Fruit fly (Drosophila melanogaster): ENCODE measurements around the gene CG17746.

The CG17746 gene

DNA sequence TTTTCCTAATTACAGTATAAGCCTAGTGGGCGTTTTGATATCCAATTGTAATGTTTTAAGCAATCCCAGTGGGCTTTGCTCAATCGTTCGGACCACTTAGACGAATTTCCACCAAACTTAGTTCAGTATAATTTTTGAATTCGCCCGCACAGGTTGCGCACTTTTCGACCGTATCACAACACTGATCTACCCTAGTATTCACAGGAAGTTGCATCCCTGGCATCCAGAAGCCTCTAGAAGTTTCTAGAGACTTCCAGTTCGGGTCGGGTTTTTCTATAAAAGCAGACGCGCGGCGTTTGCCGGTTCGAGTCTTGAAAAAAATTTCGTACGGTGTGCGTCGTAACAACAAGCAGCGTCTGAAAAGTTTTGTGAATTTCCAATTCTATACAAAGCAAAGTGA lies 46.5 kb downstream of the CG17746 start, which contains the start of gene Hsp83 (continued):
- TF ChIP-seq Mad (GFP tag; optimal IDR thresholded peaks at IDR 0.05) (peak; percentile 95), CG7745 (tag; optimal IDR thresholded peaks at IDR 0.05) (peak; percentile 80), sim (GFP tag; IDR thresholded peaks at IDR 0.05) (peak; percentile 92), sna (GFP tag; IDR thresholded peaks at IDR 0.05; ENCODE audit: partially characterized antibody) (no peak), grn (GFP tag; optimal IDR thresholded peaks at IDR 0.05) (peak; percentile 81), cato (GFP tag; optimal IDR thresholded peaks at IDR 0.05; ENCODE audit: borderline replicate concordance) (peak; percentile 66), ind (GFP tag; optimal IDR thresholded peaks at IDR 0.05) (peak; percentile 84), ttk (GFP tag; IDR thresholded peaks at IDR 0.05) (peak; percentile 89), Jarid2 (GFP tag; optimal IDR thresholded peaks at IDR 0.05) (peak; percentile 87), CG6765 (GFP tag; optimal IDR thresholded peaks at IDR 0.05) (peak; percentile 100), Nf-YB (GFP tag; optimal IDR thresholded peaks at IDR 0.05) (peak; percentile 81), CG13296 (GFP tag; optimal IDR thresholded peaks at IDR 0.05) (peak; percentile 99), CG2889 (GFP tag; IDR thresholded peaks at IDR 0.05) (peak; percentile 81), Xbp1 (GFP tag; optimal IDR thresholded peaks at IDR 0.05) (peak; percentile 87), Taf1 (GFP tag; IDR thresholded peaks at IDR 0.05) (peak; percentile 71), CG11398 (GFP tag; optimal IDR thresholded peaks at IDR 0.05) (peak; percentile 95), zfh2 (GFP tag; optimal IDR thresholded peaks at IDR 0.05) (peak; percentile 81), ewg (GFP tag; optimal IDR thresholded peaks at IDR 0.05) (peak; percentile 88), CG42726 (GFP tag; IDR thresholded peaks at IDR 0.05; ENCODE audit: partially characterized antibody) (peak; percentile 38; the same call in 1 of the 2 replicates), ash1 (GFP tag; optimal IDR thresholded peaks at IDR 0.05) (peak; percentile 99), Oli (tag; optimal IDR thresholded peaks at IDR 0.05) (peak; percentile 86), NFAT (GFP tag; IDR thresholded peaks at IDR 0.05) (peak; percentile 96), CG14014 (GFP tag; IDR thresholded peaks at IDR 0.05) (peak; percentile 90), CG14710 (tag; optimal IDR thresholded peaks at IDR 0.05) (peak; percentile 83), CG6272 (GFP tag; IDR thresholded peaks at IDR 0.05) (peak; percentile 56), trem (tag; optimal IDR thresholded peaks at IDR 0.05) (peak; percentile 83), ac (GFP tag; optimal IDR thresholded peaks at IDR 0.05) (peak; percentile 93), gce (GFP tag; IDR thresholded peaks at IDR 0.05) (peak; percentile 98), crc (GFP tag; optimal IDR thresholded peaks at IDR 0.05) (peak; percentile 94), stc (GFP tag; IDR thresholded peaks at IDR 0.05) (peak; percentile 96), prd (optimal IDR thresholded peaks at IDR 0.05) (no peak), prd (GFP tag; IDR thresholded peaks at IDR 0.05) (peak; percentile 71), h (optimal IDR thresholded peaks at IDR 0.05) (no peak), Rx (GFP tag; IDR thresholded peaks at IDR 0.05) (peak; percentile 91), CG16815 (GFP tag; optimal IDR thresholded peaks at IDR 0.05) (peak; percentile 79), ara (GFP tag; IDR thresholded peaks at IDR 0.05) (peak; percentile 89), sob (GFP tag; IDR thresholded peaks at IDR 0.05) (peak; percentile 97), CG32767 (GFP tag; IDR thresholded peaks at IDR 0.05) (peak; percentile 86), CG34422 (GFP tag; IDR thresholded peaks at IDR 0.05) (peak; percentile 92), CG32772 (GFP tag; IDR thresholded peaks at IDR 0.05) (peak; percentile 84), br (optimal IDR thresholded peaks at IDR 0.05) (no peak), CG7987 (GFP tag; optimal IDR thresholded peaks at IDR 0.05) (peak; percentile 100), kah (GFP tag; optimal IDR thresholded peaks at IDR 0.05) (peak; percentile 97), CG17385 (GFP tag; optimal IDR thresholded peaks at IDR 0.05) (peak; percentile 96), CG3065 (GFP tag; optimal IDR thresholded peaks at IDR 0.05) (peak; percentile 94), CG30431 (GFP tag; optimal IDR thresholded peaks at IDR 0.05) (peak; percentile 89), CG31365 (tag; optimal IDR thresholded peaks at IDR 0.05) (peak; percentile 95), CG12155 (GFP tag; optimal IDR thresholded peaks at IDR 0.05) (peak; percentile 74), CG14965 (GFP tag; optimal IDR thresholded peaks at IDR 0.05; ENCODE audit: borderline replicate concordance) (peak; percentile 93), MESR4 (GFP tag; optimal IDR thresholded peaks at IDR 0.05) (peak; percentile 92), cg (GFP tag; optimal IDR thresholded peaks at IDR 0.05) (no peak), row (GFP tag; IDR thresholded peaks at IDR 0.05) (peak; percentile 10; the same call in 1 of the 3 replicates)

Data from whole organism, embryonic.